Fruit fly (Drosophila melanogaster) whole organism, embryonic: ENCODE measurements around the gene CG32276.

Experiments used
- Abd-B ChIP-seq: fragments of 200-800 bp; sonication (Bioruptor generic); optimal IDR thresholded peaks from 2 replicates; lab custom pipeline; 2018; ENCODE audit warnings: missing biosample characterization, mild to moderate bottlenecking, missing genetic modification characterization, moderate library complexity
- Antp ChIP-seq: fragments of 200-800 bp; sonication (Bioruptor generic); optimal IDR thresholded peaks from 3 replicates; lab custom pipeline; 2016; ENCODE audit warnings: missing biosample characterization, missing genetic modification characterization
- CG11085 ChIP-seq: fragments of 200-800 bp; sonication (Bioruptor generic); IDR thresholded peaks from 2 replicates; pipeline ENCODE4 v1.3.6; 2022; ENCODE audit warnings: missing biosample characterization, missing genetic modification characterization
- CG11504 ChIP-seq: fragments of 200-800 bp; sonication (Bioruptor generic); optimal IDR thresholded peaks from 3 replicates; lab custom pipeline; 2019; ENCODE audit warnings: missing biosample characterization, mild to moderate bottlenecking, missing genetic modification characterization, moderate library complexity
- CG12155 ChIP-seq: fragments of 200-800 bp; sonication (Bioruptor generic); optimal IDR thresholded peaks from 3 replicates; lab custom pipeline; 2016; ENCODE audit warnings: missing biosample characterization, missing genetic modification characterization
- CG13123 ChIP-seq: fragments of 200-800 bp; sonication (Bioruptor generic); optimal IDR thresholded peaks from 2 replicates; lab custom pipeline; 2016; ENCODE audit warnings: missing biosample characterization, missing genetic modification characterization
- CG1603 ChIP-seq: fragments of 200-800 bp; sonication (Bioruptor generic); optimal IDR thresholded peaks from 2 replicates; lab custom pipeline; 2019; ENCODE audit warnings: missing biosample characterization, mild to moderate bottlenecking, missing genetic modification characterization, moderate library complexity
- CG16815 ChIP-seq: fragments of 200-800 bp; sonication (Bioruptor generic); optimal IDR thresholded peaks from 3 replicates; lab custom pipeline; 2017; ENCODE audit warnings: missing biosample characterization, mild to moderate bottlenecking, missing genetic modification characterization
- CG17802 ChIP-seq: fragments of 200-800 bp; sonication (Bioruptor generic); optimal IDR thresholded peaks from 2 replicates; lab custom pipeline; 2018; ENCODE audit warnings: missing biosample characterization, mild to moderate bottlenecking, missing genetic modification characterization, moderate library complexity
- CG18476 ChIP-seq: fragments of 200-800 bp; sonication (Bioruptor generic); optimal IDR thresholded peaks from 2 replicates; lab custom pipeline; 2016; ENCODE audit warnings: missing biosample characterization, mild to moderate bottlenecking, missing genetic modification characterization
- CG32772 ChIP-seq: fragments of 200-800 bp; sonication (Bioruptor generic); IDR thresholded peaks from 2 replicates; pipeline ENCODE4 v1.3.6; 2022; ENCODE audit warnings: missing biosample characterization, missing genetic modification characterization
- CG34376 ChIP-seq: fragments of 200-800 bp; sonication (Bioruptor generic); optimal IDR thresholded peaks from 2 replicates; lab custom pipeline; 2018; ENCODE audit warnings: missing biosample characterization, mild to moderate bottlenecking, missing genetic modification characterization
- CG43689 ChIP-seq: fragments of 200-800 bp; sonication (Bioruptor generic); IDR thresholded peaks from 2 replicates; pipeline ENCODE4 v1.3.6; 2022; ENCODE audit warnings: missing biosample characterization, missing genetic modification characterization
- CG4424 ChIP-seq: fragments of 200-800 bp; sonication (Bioruptor generic); optimal IDR thresholded peaks from 3 replicates; lab custom pipeline; 2016; ENCODE audit warnings: missing biosample characterization, missing genetic modification characterization
- CG4730 ChIP-seq: fragments of 200-800 bp; sonication (Bioruptor generic); IDR thresholded peaks from 2 replicates; pipeline ENCODE4 v1.3.6; 2022; ENCODE audit warnings: missing biosample characterization, missing genetic modification characterization
- CG9609 ChIP-seq: fragments of 200-800 bp; sonication (Bioruptor generic); optimal IDR thresholded peaks from 3 replicates; lab custom pipeline; 2016; ENCODE audit warnings: missing biosample characterization, missing genetic modification characterization
- CG9797 ChIP-seq: fragments of 200-800 bp; sonication (Bioruptor generic); optimal IDR thresholded peaks from 3 replicates; lab custom pipeline; 2018; ENCODE audit warnings: missing biosample characterization, mild to moderate bottlenecking, missing genetic modification characterization
- CG9932 ChIP-seq: fragments of 200-800 bp; sonication (Bioruptor generic); IDR thresholded peaks from 2 replicates; pipeline ENCODE4 v1.3.6; 2022; ENCODE audit warnings: missing biosample characterization, missing genetic modification characterization
- CkIIα-i1 ChIP-seq: fragments of 200-800 bp; sonication (Bioruptor generic); IDR thresholded peaks from 2 replicates; pipeline ENCODE4 v1.3.6; 2022; ENCODE audit warnings: missing biosample characterization, missing genetic modification characterization
- Dad ChIP-seq: fragments of 200-800 bp; sonication (Bioruptor generic); optimal IDR thresholded peaks from 3 replicates; lab custom pipeline; 2016; ENCODE audit warnings: missing biosample characterization, missing genetic modification characterization
- Dfd ChIP-seq, 2 experiments: fragments of >200 bp; optimal IDR thresholded peaks; 2 replicates each; lab custom pipeline; 2017; ENCODE audit warnings: missing biosample characterization in 2 of 2, missing genetic modification characterization in 2 of 2
- Doc2 ChIP-seq: fragments of 200-800 bp; sonication (Bioruptor generic); IDR thresholded peaks from 2 replicates; pipeline ENCODE4 v1.3.6; 2022; ENCODE audit warnings: missing biosample characterization, missing genetic modification characterization
- ERR ChIP-seq: fragments of 200-800 bp; sonication (Bioruptor generic); optimal IDR thresholded peaks from 2 replicates; lab custom pipeline; 2016; ENCODE audit warnings: missing biosample characterization, missing genetic modification characterization
- Fer1 ChIP-seq: fragments of 200-800 bp; sonication (Bioruptor generic); optimal IDR thresholded peaks from 2 replicates; lab custom pipeline; 2017; ENCODE audit warnings: missing biosample characterization, mild to moderate bottlenecking, missing genetic modification characterization
- Kr ChIP-seq: fragments of 200-800 bp; sonication (Bioruptor generic); optimal IDR thresholded peaks from 2 replicates; lab custom pipeline; 2017; ENCODE audit warnings: missing biosample characterization, mild to moderate bottlenecking, missing genetic modification characterization
- Opbp ChIP-seq: fragments of 200-800 bp; sonication (Bioruptor generic); IDR thresholded peaks from 3 replicates; pipeline ENCODE4 v1.3.6; 2022; ENCODE audit warnings: missing biosample characterization, missing genetic modification characterization; ENCODE audit not compliant: partially characterized antibody
- YL-1 ChIP-seq: fragments of 200-800 bp; sonication (Bioruptor generic); optimal IDR thresholded peaks from 3 replicates; lab custom pipeline; 2017; ENCODE audit warnings: missing biosample characterization, mild to moderate bottlenecking, missing genetic modification characterization
- ac ChIP-seq: fragments of 200-800 bp; sonication (Bioruptor generic); optimal IDR thresholded peaks from 3 replicates; lab custom pipeline; 2017; ENCODE audit warnings: missing biosample characterization, mild to moderate bottlenecking, missing genetic modification characterization
- az2 ChIP-seq: fragments of 200-800 bp; sonication (Bioruptor generic); optimal IDR thresholded peaks from 3 replicates; lab custom pipeline; 2016; ENCODE audit warnings: missing biosample characterization, missing genetic modification characterization
- bcd ChIP-seq: fragments of 200-800 bp; sonication (Bioruptor generic); optimal IDR thresholded peaks from 2 replicates; lab custom pipeline; 2017; ENCODE audit warnings: missing biosample characterization, mild to moderate bottlenecking, missing genetic modification characterization
- bsh ChIP-seq, 2 experiments: fragments of 200-800 bp; sonication (Bioruptor generic); optimal IDR thresholded peaks; 2 replicates each; lab custom pipeline; 2017 to 2018; ENCODE audit warnings: mild to moderate bottlenecking in 2 of 2, missing biosample characterization in 2 of 2, missing genetic modification characterization in 2 of 2, moderate library complexity in 1 of 2
- btn ChIP-seq: fragments of 200-800 bp; sonication (Bioruptor generic); optimal IDR thresholded peaks from 2 replicates; lab custom pipeline; 2016; ENCODE audit warnings: missing biosample characterization, missing genetic modification characterization
- cato ChIP-seq: fragments of 200-800 bp; sonication (Bioruptor generic); optimal IDR thresholded peaks from 2 replicates; lab custom pipeline; 2016; ENCODE audit warnings: missing biosample characterization, missing genetic modification characterization, borderline replicate concordance
- chm ChIP-seq: fragments of 200-800 bp; sonication (Bioruptor generic); IDR thresholded peaks from 2 replicates; pipeline ENCODE4 v1.3.6; 2022; ENCODE audit warnings: missing biosample characterization, missing genetic modification characterization
- croc ChIP-seq: fragments of 200-800 bp; sonication (Bioruptor generic); conservative IDR thresholded peaks from 3 replicates; pipeline ENCODE4 v1.3.6; 2022; ENCODE audit warnings: missing biosample characterization, missing genetic modification characterization
- danr ChIP-seq: fragments of 200-800 bp; sonication (Bioruptor generic); IDR thresholded peaks from 2 replicates; pipeline ENCODE4 v1.3.6; 2022; ENCODE audit warnings: missing biosample characterization, missing genetic modification characterization
- disco-r ChIP-seq: fragments of 200-800 bp; sonication (Bioruptor generic); optimal IDR thresholded peaks from 2 replicates; lab custom pipeline; 2016; ENCODE audit warnings: missing biosample characterization, missing genetic modification characterization
- gce ChIP-seq: fragments of 200-800 bp; sonication (Bioruptor generic); IDR thresholded peaks from 3 replicates; pipeline ENCODE4 v1.3.6; 2022; ENCODE audit warnings: missing biosample characterization, missing genetic modification characterization
- gcm2 ChIP-seq: fragments of 200-800 bp; sonication (Bioruptor generic); optimal IDR thresholded peaks from 2 replicates; lab custom pipeline; 2016; ENCODE audit warnings: missing biosample characterization, missing genetic modification characterization
- hkb ChIP-seq, 2 experiments: fragments of 200-800 bp in 1 of 2; fragments of >200 bp in 1 of 2; sonication (Bioruptor generic) in 1 of 2; IDR thresholded peaks in 1 of 2; optimal IDR thresholded peaks in 1 of 2; 2 replicates each; pipeline versions ENCODE4 v1.3.6 to Lab custom; 2017 to 2022; ENCODE audit warnings: missing biosample characterization in 1 of 2, missing genetic modification characterization in 1 of 2
- lov ChIP-seq, 2 experiments: fragments of 200-800 bp in 1 of 2; fragments of >200 bp in 1 of 2; sonication (Bioruptor generic) in 1 of 2; IDR thresholded peaks in 1 of 2; optimal IDR thresholded peaks in 1 of 2; 2 replicates in 1 of 2; 3 replicates in 1 of 2; pipeline versions ENCODE4 v1.3.6 to Lab custom; 2017 to 2022; ENCODE audit warnings: missing biosample characterization in 1 of 2, missing genetic modification characterization in 1 of 2
- mam ChIP-seq: fragments of 200-800 bp; sonication (Bioruptor generic); optimal IDR thresholded peaks from 3 replicates; lab custom pipeline; 2016; ENCODE audit warnings: missing biosample characterization, missing genetic modification characterization
- nmo ChIP-seq: fragments of 200-800 bp; sonication (Bioruptor generic); optimal IDR thresholded peaks from 2 replicates; lab custom pipeline; 2018; ENCODE audit warnings: missing biosample characterization, mild to moderate bottlenecking, missing genetic modification characterization, moderate library complexity
- peb ChIP-seq: fragments of 200-800 bp; sonication (Bioruptor generic); IDR thresholded peaks from 2 replicates; pipeline ENCODE4 v1.3.6; 2022; ENCODE audit warnings: missing biosample characterization, missing genetic modification characterization
- row ChIP-seq: fragments of 200-800 bp; sonication (Bioruptor generic); IDR thresholded peaks from 3 replicates; pipeline ENCODE4 v1.3.6; 2022; ENCODE audit warnings: missing biosample characterization, missing genetic modification characterization
- sd ChIP-seq: fragments of 200-800 bp; sonication (Bioruptor generic); optimal IDR thresholded peaks from 3 replicates; lab custom pipeline; 2018; ENCODE audit warnings: missing biosample characterization, mild to moderate bottlenecking, missing genetic modification characterization, moderate library complexity
- slbo ChIP-seq: fragments of 200-800 bp; sonication (Bioruptor generic); IDR thresholded peaks from 2 replicates; pipeline ENCODE4 v1.3.6; 2022; ENCODE audit warnings: missing biosample characterization, missing genetic modification characterization
- vnd ChIP-seq: fragments of 200-800 bp; sonication (Bioruptor generic); IDR thresholded peaks from 3 replicates; pipeline ENCODE4 v1.3.6; 2022; ENCODE audit warnings: missing biosample characterization, missing genetic modification characterization; ENCODE audit not compliant: partially characterized antibody
- zf30C ChIP-seq: fragments of 200-800 bp; sonication (Bioruptor generic); optimal IDR thresholded peaks from 3 replicates; lab custom pipeline; 2018; ENCODE audit warnings: missing biosample characterization, mild to moderate bottlenecking, missing genetic modification characterization

CG32276 gene

DNA sequence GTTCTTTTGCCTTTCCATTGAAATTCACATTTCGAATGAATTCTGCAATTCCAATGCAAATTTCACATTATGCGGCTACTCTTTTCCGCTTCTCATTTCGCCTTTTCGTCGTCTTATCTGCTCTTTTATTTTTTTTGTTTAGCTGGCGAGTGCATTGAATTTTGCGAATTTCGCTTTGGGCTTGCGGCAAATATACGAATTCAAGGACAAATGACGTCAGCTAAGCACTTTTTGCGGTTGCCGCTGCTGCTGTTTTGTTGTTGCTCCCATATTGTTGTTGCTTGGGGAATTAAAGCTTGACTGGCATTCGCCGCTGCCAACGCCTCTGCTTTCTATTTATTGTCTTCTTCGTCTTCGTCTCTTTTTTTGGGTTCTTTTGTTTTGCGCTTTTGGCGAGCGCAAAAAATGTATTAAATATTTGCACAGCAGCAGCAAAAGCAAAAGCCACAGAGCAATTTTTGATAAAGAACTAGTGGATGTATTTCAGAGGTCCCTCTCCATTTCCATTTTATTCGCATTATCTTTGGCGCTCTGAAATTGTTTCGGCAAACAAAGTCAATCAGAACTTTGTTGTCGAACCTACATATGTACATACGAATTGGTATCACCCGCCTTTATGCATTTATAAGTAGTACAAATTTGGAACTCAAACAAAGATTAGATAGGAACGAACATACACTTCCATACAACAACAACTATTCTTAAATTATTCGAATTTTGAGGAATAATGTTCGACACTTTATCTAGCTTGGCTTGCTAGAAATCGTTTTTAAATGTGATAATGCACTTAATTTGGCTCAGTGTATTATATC lies 41.1 kb upstream of the CG32276 start (continued):
- TF ChIP-seq CG11504 (tag; lab: Kevin White, UChicago) (no peak), Opbp (no peak), CG1603 (peak; percentile 39), CG18476 (no peak), CG9797 (GFP tag; lab: Kevin White, UChicago) (no peak), YL-1 (GFP tag; lab: Kevin White, UChicago) (no peak), disco-r (GFP tag; lab: Kevin White, UChicago) (no peak), ERR (GFP tag; lab: Kevin White, UChicago) (no peak), CG4730 (no peak), slbo (GFP tag; lab: Robert Waterston, UW) (no peak), CG34376 (GFP tag; lab: Kevin White, UChicago) (no peak), Abd-B (GFP tag; lab: Kevin White, UChicago) (no peak), CG11085 (GFP tag; lab: Robert Waterston, UW) (no peak), Kr (GFP tag; lab: Kevin White, UChicago) (no peak), peb (GFP tag; lab: Robert Waterston, UW) (no peak), gce (GFP tag; lab: Robert Waterston, UW) (no peak), Doc2 (no peak), CG43689 (GFP tag; lab: Robert Waterston, UW) (no peak), mam (no peak), zf30C (GFP tag; lab: Kevin White, UChicago) (peak; percentile 47), btn (GFP tag; lab: Kevin White, UChicago) (no peak), nmo (no peak), vnd (GFP tag; lab: Robert Waterston, UW) (no peak), row (GFP tag; lab: Robert Waterston, UW) (peak; percentile 29; the same call in 1 of the 3 replicates), lov (optimal IDR thresholded peaks at IDR 0.05; lab: Kevin White, UChicago) (no peak), lov (GFP tag; IDR thresholded peaks at IDR 0.05; lab: Robert Waterston, UW) (no peak), CG9609 (GFP tag; lab: Kevin White, UChicago) (no peak), ac (GFP tag; lab: Kevin White, UChicago) (no peak), Antp (GFP tag; lab: Kevin White, UChicago) (no peak), bcd (no peak), croc (GFP tag; lab: Robert Waterston, UW) (no peak), CG32772 (GFP tag; lab: Robert Waterston, UW) (no peak), CG17802 (tag; lab: Kevin White, UChicago) (no peak), Dad (GFP tag; lab: Kevin White, UChicago) (no peak), CG13123 (GFP tag; lab: Kevin White, UChicago) (no peak), CG12155 (no peak), Dfd (GFP tag; optimal IDR thresholded peaks at IDR 0.05; lab: Kevin White, UChicago) (no peak), CG16815 (GFP tag; lab: Kevin White, UChicago) (no peak), sd (tag; lab: Kevin White, UChicago) (peak; percentile 31), Fer1 (GFP tag; lab: Kevin White, UChicago) (no peak), chm (GFP tag; lab: Robert Waterston, UW) (no peak), danr (GFP tag; lab: Robert Waterston, UW) (no peak), az2 (peak; percentile 6), CG9932 (GFP tag; lab: Robert Waterston, UW) (no peak), hkb (optimal IDR thresholded peaks at IDR 0.05; lab: Kevin White, UChicago) (peak; percentile 13), hkb (GFP tag; IDR thresholded peaks at IDR 0.05; lab: Robert Waterston, UW) (no peak), gcm2 (GFP tag; lab: Kevin White, UChicago) (no peak), cato (GFP tag; lab: Kevin White, UChicago) (no peak), CG4424 (GFP tag; lab: Kevin White, UChicago) (no peak), bsh (GFP tag; optimal IDR thresholded peaks at IDR 0.05; lab: Kevin White, UChicago) (peak in 1 of 2 experiments; percentile 46), CkIIα-i1 (no peak)
